Worm (Caenorhabditis elegans): ENCODE data around the gene C03B1.2.

DNA sequence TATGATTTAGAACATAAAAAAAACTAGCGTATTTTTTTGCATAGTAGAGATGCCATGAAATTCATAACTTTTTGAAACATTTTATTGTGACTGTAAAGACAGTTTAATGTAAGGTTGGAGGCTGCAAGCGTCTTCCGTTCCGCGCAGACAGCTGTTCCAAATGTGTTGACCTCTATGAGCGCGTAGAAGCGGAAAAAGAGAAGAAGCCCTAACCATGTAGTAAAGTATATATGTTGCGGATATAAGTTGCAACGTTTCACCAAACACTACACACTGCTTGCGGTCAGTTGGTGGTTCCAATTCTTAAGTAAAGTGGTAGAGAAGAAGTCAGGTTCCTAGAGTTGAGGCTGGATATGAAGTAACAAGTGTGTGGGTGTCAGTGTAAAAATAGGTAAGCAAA, 18.8 kb downstream of the C03B1.2 start:
- no peak for TF ChIP-seq pha-4 (tag; optimal IDR thresholded peaks at IDR 0.05)
- TF ChIP-seq elt-1 (tag; optimal IDR thresholded peaks at IDR 0.05; ENCODE audit: borderline replicate concordance, insufficient read depth), result no peak
- no peak for TF ChIP-seq drap-1 (GFP tag; optimal IDR thresholded peaks at IDR 0.05)
- TF ChIP-seq ceh-39 (tag; optimal IDR thresholded peaks at IDR 0.05), result no peak
- no peak for TF ChIP-seq nhr-12 (tag; optimal IDR thresholded peaks at IDR 0.05)
- TF ChIP-seq ztf-11 (tag; optimal IDR thresholded peaks at IDR 0.05), result no peak
- no peak for TF ChIP-seq mep-1 (tag; optimal IDR thresholded peaks at IDR 0.05)
- TF ChIP-seq nhr-76 (tag; optimal IDR thresholded peaks at IDR 0.05), result no peak
- no peak for TF ChIP-seq nhr-28 (tag; optimal IDR thresholded peaks at IDR 0.05)
- no peak for TF ChIP-seq nhr-237 (tag; optimal IDR thresholded peaks at IDR 0.05)
- TF ChIP-seq snpc-4 (tag; optimal IDR thresholded peaks at IDR 0.05), result no peak
